Worm (Caenorhabditis elegans): Measurements from ENCODE around the gene Y41D4B.24.

DNA sequence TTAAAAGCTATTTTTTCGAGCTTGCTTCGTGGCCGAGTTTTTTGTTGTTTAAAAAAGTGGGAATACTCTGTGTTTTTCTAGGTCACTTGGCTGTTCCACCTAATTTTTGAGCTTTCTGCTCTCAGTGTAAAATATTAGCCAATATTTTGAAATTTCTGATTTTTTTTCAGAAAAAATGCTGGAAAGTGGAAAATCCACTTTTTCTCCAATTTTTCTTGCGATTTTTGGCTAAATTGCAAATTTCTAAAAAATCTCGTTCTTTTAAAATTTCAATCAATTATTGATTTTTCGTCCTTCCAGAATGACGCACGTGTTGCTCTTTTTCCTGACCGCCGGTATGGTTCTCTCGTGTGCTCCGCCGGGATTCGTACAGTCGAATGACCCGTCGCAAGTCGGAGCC lies 25.0 kb upstream of the Y41D4B.24 start, which contains the start of gene K08D12.4:
- TF ChIP-seq ama-1 (optimal IDR thresholded peaks at IDR 0.05), result no peak
- no peak for TF ChIP-seq hmg-4 (GFP tag; optimal IDR thresholded peaks at IDR 0.05)
- no peak for TF ChIP-seq tra-4 (tag; optimal IDR thresholded peaks at IDR 0.05)
- no peak for TF ChIP-seq ceh-13 (GFP tag; optimal IDR thresholded peaks at IDR 0.05)
- no peak for TF ChIP-seq F13C5.2 (tag; optimal IDR thresholded peaks at IDR 0.05)
- TF ChIP-seq scrt-1 (GFP tag; IDR thresholded peaks at IDR 0.05), result no peak
- TF ChIP-seq flt-1 (GFP tag; IDR thresholded peaks at IDR 0.05), result no peak
- TF ChIP-seq pes-1 (GFP tag; IDR thresholded peaks at IDR 0.05), result no peak
- TF ChIP-seq sea-1 (GFP tag; conservative IDR thresholded peaks at IDR 0.05), result no peak
- TF ChIP-seq hnd-1 (tag; optimal IDR thresholded peaks at IDR 0.05), result no peak
- TF ChIP-seq tbx-11 (GFP tag; IDR thresholded peaks at IDR 0.05), result no peak
- TF ChIP-seq ceh-36 (tag; optimal IDR thresholded peaks at IDR 0.05), result no peak
- TF ChIP-seq hmbx-1 (tag; optimal IDR thresholded peaks at IDR 0.05), result no peak

All from whole organism, early embryonic.